Fruit fly (Drosophila melanogaster) whole organism, embryonic: ENCODE data around the gene vkg.
A peak's percentile ranks its signal among the peaks of the same experiment; 100 is the strongest.

ENCODE experiments used
- Bdp1 ChIP-seq: fragments of 200-800 bp; sonication (Bioruptor generic); optimal IDR thresholded peaks from 3 replicates; lab custom pipeline; 2016; ENCODE audit warnings: missing biosample characterization, missing genetic modification characterization
- CG10147 ChIP-seq: fragments of 200-800 bp; sonication (Bioruptor generic); optimal IDR thresholded peaks from 2 replicates; lab custom pipeline; 2019; ENCODE audit warnings: missing biosample characterization, mild to moderate bottlenecking, missing genetic modification characterization, moderate library complexity
- CG10267 ChIP-seq: fragments of 200-800 bp; sonication (Bioruptor generic); optimal IDR thresholded peaks from 2 replicates; lab custom pipeline; 2018; ENCODE audit warnings: missing biosample characterization, mild to moderate bottlenecking, missing genetic modification characterization, moderate library complexity
- CG13123 ChIP-seq: fragments of 200-800 bp; sonication (Bioruptor generic); optimal IDR thresholded peaks from 2 replicates; lab custom pipeline; 2016; ENCODE audit warnings: missing biosample characterization, missing genetic modification characterization
- CG13775 ChIP-seq: fragments of 200-800 bp; sonication (Bioruptor generic); optimal IDR thresholded peaks from 3 replicates; lab custom pipeline; 2017; ENCODE audit warnings: missing biosample characterization, mild to moderate bottlenecking, missing genetic modification characterization
- CG14860 ChIP-seq: fragments of 200-800 bp; sonication (Bioruptor generic); IDR thresholded peaks from 3 replicates; pipeline ENCODE4 v1.3.6; 2022; ENCODE audit warnings: missing biosample characterization, missing genetic modification characterization; ENCODE audit not compliant: partially characterized antibody
- CG15601 ChIP-seq: fragments of 200-800 bp; sonication (Bioruptor generic); optimal IDR thresholded peaks from 3 replicates; lab custom pipeline; 2019; ENCODE audit warnings: missing biosample characterization, mild to moderate bottlenecking, missing genetic modification characterization, moderate library complexity
- CG17612 ChIP-seq: fragments of 200-800 bp; sonication (Bioruptor generic); IDR thresholded peaks from 2 replicates; pipeline ENCODE4 v1.3.6; 2022; ENCODE audit warnings: missing biosample characterization, missing genetic modification characterization
- CG18011 ChIP-seq: fragments of 200-800 bp; sonication (Bioruptor generic); optimal IDR thresholded peaks from 2 replicates; lab custom pipeline; 2017; ENCODE audit warnings: missing biosample characterization, missing genetic modification characterization, mild to moderate bottlenecking, moderate library complexity, missing genotype
- CG2120 ChIP-seq: fragments of 200-800 bp; sonication (Bioruptor generic); optimal IDR thresholded peaks from 3 replicates; lab custom pipeline; 2016; ENCODE audit warnings: missing biosample characterization, missing genetic modification characterization
- CG2712 ChIP-seq: fragments of 200-800 bp; optimal IDR thresholded peaks from 3 replicates; lab custom pipeline; 2019; ENCODE audit warnings: missing biosample characterization, mild to moderate bottlenecking, missing genetic modification characterization, moderate library complexity
- CG3726 ChIP-seq: fragments of 200-800 bp; sonication (Bioruptor generic); IDR thresholded peaks from 3 replicates; pipeline ENCODE4, ENCODE4 v1.3.6; 2022; ENCODE audit warnings: missing biosample characterization, missing genetic modification characterization
- CG42726 ChIP-seq: fragments of 200-800 bp; sonication (Bioruptor generic); IDR thresholded peaks from 2 replicates; pipeline ENCODE4 v1.3.6; 2022; ENCODE audit warnings: missing biosample characterization, missing genetic modification characterization; ENCODE audit not compliant: partially characterized antibody
- CG4707 ChIP-seq: fragments of 200-800 bp; sonication (Bioruptor generic); optimal IDR thresholded peaks from 2 replicates; lab custom pipeline; 2018; ENCODE audit warnings: missing biosample characterization, mild to moderate bottlenecking, missing genetic modification characterization, moderate library complexity
- CG4854 ChIP-seq: fragments of 200-800 bp; sonication (Bioruptor generic); optimal IDR thresholded peaks from 2 replicates; lab custom pipeline; 2016; ENCODE audit warnings: missing biosample characterization, missing genetic modification characterization, inconsistent platforms
- CG5953 ChIP-seq: fragments of 200-800 bp; sonication (Bioruptor generic); IDR thresholded peaks from 2 replicates; pipeline ENCODE4 v1.3.6; 2022; ENCODE audit warnings: missing biosample characterization, missing genetic modification characterization
- CG7271 ChIP-seq: fragments of 200-800 bp; sonication (Bioruptor generic); optimal IDR thresholded peaks from 2 replicates; lab custom pipeline; 2018; ENCODE audit warnings: missing biosample characterization, mild to moderate bottlenecking, missing genetic modification characterization, moderate library complexity
- D19A ChIP-seq: fragments of 200-800 bp; optimal IDR thresholded peaks from 3 replicates; lab custom pipeline; 2019; ENCODE audit warnings: missing biosample characterization, mild to moderate bottlenecking, missing genetic modification characterization, moderate library complexity
- Deaf1 ChIP-seq: fragments of 200-800 bp; optimal IDR thresholded peaks from 3 replicates; lab custom pipeline; 2019; ENCODE audit warnings: missing biosample characterization, mild to moderate bottlenecking, missing genetic modification characterization, moderate library complexity
- Eip74EF ChIP-seq, 2 experiments: fragments of 200-800 bp in 1 of 2; fragments of >200 bp in 1 of 2; sonication (Bioruptor generic) in 1 of 2; optimal IDR thresholded peaks; 2 replicates each; lab custom pipeline; 2017 to 2019; ENCODE audit warnings: missing biosample characterization in 2 of 2, missing genetic modification characterization in 2 of 2, mild to moderate bottlenecking in 1 of 2, moderate library complexity in 1 of 2
- HLH3B ChIP-seq: fragments of 200-800 bp; sonication (Bioruptor generic); IDR thresholded peaks from 2 replicates; pipeline ENCODE4 v1.3.6; 2022; ENCODE audit warnings: missing biosample characterization, missing genetic modification characterization
- Hmx ChIP-seq: fragments of 200-800 bp; sonication (Bioruptor generic); optimal IDR thresholded peaks from 2 replicates; lab custom pipeline; 2016; ENCODE audit warnings: missing biosample characterization, missing genetic modification characterization
- Hr51 ChIP-seq, 2 experiments: fragments of 200-800 bp; sonication (Bioruptor generic); optimal IDR thresholded peaks; 2 replicates in 1 of 2; 3 replicates in 1 of 2; lab custom pipeline; 2016 to 2018; ENCODE audit warnings: missing biosample characterization in 2 of 2, missing genetic modification characterization in 2 of 2, mild to moderate bottlenecking in 1 of 2, moderate library complexity in 1 of 2
- Poxn ChIP-seq: fragments of 200-800 bp; sonication (Bioruptor generic); IDR thresholded peaks from 2 replicates; pipeline ENCODE4 v1.3.6; 2022; ENCODE audit warnings: missing biosample characterization, missing genetic modification characterization
- Ptx1 ChIP-seq: fragments of 200-800 bp; sonication (Bioruptor generic); IDR thresholded peaks from 2 replicates; pipeline ENCODE4 v1.3.6; 2022; ENCODE audit warnings: missing biosample characterization, missing genetic modification characterization
- Sin3A ChIP-seq: fragments of >200 bp; optimal IDR thresholded peaks from 2 replicates; lab custom pipeline; 2018
- Spps ChIP-seq: fragments of 200-800 bp; sonication (Bioruptor generic); optimal IDR thresholded peaks from 2 replicates; lab custom pipeline; 2018; ENCODE audit warnings: missing biosample characterization, mild to moderate bottlenecking, missing genetic modification characterization
- TFAM ChIP-seq: fragments of 200-800 bp; sonication (Bioruptor generic); optimal IDR thresholded peaks from 2 replicates; lab custom pipeline; 2017; ENCODE audit warnings: missing biosample characterization, missing genetic modification characterization, inconsistent platforms
- Tbp ChIP-seq: fragments of >200 bp; optimal IDR thresholded peaks from 2 replicates; lab custom pipeline; 2018; ENCODE audit warnings: missing biosample characterization, missing genetic modification characterization
- Trl ChIP-seq, 3 experiments: fragments of >200 bp in 2 of 3; fragments of 200-800 bp in 1 of 3; sonication (Bioruptor generic) in 1 of 3; optimal IDR thresholded peaks; 2 replicates in 1 of 3; 3 replicates in 2 of 3; lab custom pipeline; 2016 to 2017; ENCODE audit warnings: missing biosample characterization in 1 of 3, missing genetic modification characterization in 1 of 3
- aop ChIP-seq: fragments of 200-800 bp; sonication (Bioruptor generic); IDR thresholded peaks from 2 replicates; pipeline ENCODE4 v1.3.6; 2022; ENCODE audit warnings: missing biosample characterization, missing genetic modification characterization
- ash1 ChIP-seq: fragments of 200-800 bp; sonication (Bioruptor generic); optimal IDR thresholded peaks from 2 replicates; lab custom pipeline; 2018; ENCODE audit warnings: missing biosample characterization, mild to moderate bottlenecking, missing genetic modification characterization
- az2 ChIP-seq: fragments of 200-800 bp; sonication (Bioruptor generic); optimal IDR thresholded peaks from 3 replicates; lab custom pipeline; 2016; ENCODE audit warnings: missing biosample characterization, missing genetic modification characterization
- bigmax ChIP-seq: fragments of 200-800 bp; sonication (Bioruptor generic); optimal IDR thresholded peaks from 2 replicates; lab custom pipeline; 2018; ENCODE audit warnings: missing biosample characterization, mild to moderate bottlenecking, missing genetic modification characterization
- danr ChIP-seq: fragments of 200-800 bp; sonication (Bioruptor generic); IDR thresholded peaks from 2 replicates; pipeline ENCODE4 v1.3.6; 2022; ENCODE audit warnings: missing biosample characterization, missing genetic modification characterization
- fd102C ChIP-seq: fragments of 200-800 bp; sonication (Bioruptor generic); optimal IDR thresholded peaks from 2 replicates; lab custom pipeline; 2018; ENCODE audit warnings: missing biosample characterization, mild to moderate bottlenecking, missing genetic modification characterization, moderate library complexity
- gro ChIP-seq: fragments of 200-800 bp; sonication (Bioruptor generic); optimal IDR thresholded peaks from 2 replicates; lab custom pipeline; 2016; ENCODE audit warnings: missing biosample characterization, missing genetic modification characterization
- kay ChIP-seq: fragments of 200-800 bp; sonication (Bioruptor generic); optimal IDR thresholded peaks from 2 replicates; lab custom pipeline; 2016; ENCODE audit warnings: missing biosample characterization, missing genetic modification characterization
- lov ChIP-seq, 2 experiments: fragments of 200-800 bp in 1 of 2; fragments of >200 bp in 1 of 2; sonication (Bioruptor generic) in 1 of 2; IDR thresholded peaks in 1 of 2; optimal IDR thresholded peaks in 1 of 2; 2 replicates in 1 of 2; 3 replicates in 1 of 2; pipeline versions ENCODE4 v1.3.6 to Lab custom; 2017 to 2022; ENCODE audit warnings: missing biosample characterization in 1 of 2, missing genetic modification characterization in 1 of 2
- maf-S ChIP-seq: fragments of 200-800 bp; sonication (Bioruptor generic); optimal IDR thresholded peaks from 2 replicates; lab custom pipeline; 2016; ENCODE audit warnings: missing biosample characterization, missing genetic modification characterization
- otp ChIP-seq: fragments of 200-800 bp; sonication (Bioruptor generic); IDR thresholded peaks from 3 replicates; pipeline ENCODE4, ENCODE4 v1.3.6; 2022; ENCODE audit warnings: missing biosample characterization, missing genetic modification characterization
- pho ChIP-seq: fragments of 200-800 bp; sonication (Bioruptor generic); optimal IDR thresholded peaks from 2 replicates; lab custom pipeline; 2016; ENCODE audit warnings: missing biosample characterization, missing genetic modification characterization
- pita ChIP-seq: fragments of 200-800 bp; sonication (Bioruptor generic); optimal IDR thresholded peaks from 2 replicates; lab custom pipeline; 2017; ENCODE audit warnings: missing biosample characterization, mild to moderate bottlenecking, missing genetic modification characterization
- seq ChIP-seq: fragments of 200-800 bp; sonication (Bioruptor generic); IDR thresholded peaks from 2 replicates; pipeline ENCODE4 v1.3.6; 2022; ENCODE audit warnings: missing biosample characterization, missing genetic modification characterization
- slp2 ChIP-seq: fragments of 200-800 bp; sonication (Bioruptor generic); optimal IDR thresholded peaks from 2 replicates; lab custom pipeline; 2016; ENCODE audit warnings: missing biosample characterization, missing genetic modification characterization
- toy ChIP-seq: fragments of 200-800 bp; sonication (Bioruptor generic); IDR thresholded peaks from 2 replicates; pipeline ENCODE4 v1.3.6; 2022; ENCODE audit warnings: missing biosample characterization, missing genetic modification characterization
- vnd ChIP-seq: fragments of 200-800 bp; sonication (Bioruptor generic); IDR thresholded peaks from 3 replicates; pipeline ENCODE4 v1.3.6; 2022; ENCODE audit warnings: missing biosample characterization, missing genetic modification characterization; ENCODE audit not compliant: partially characterized antibody
- zen2 ChIP-seq: fragments of 200-800 bp; sonication (Bioruptor generic); IDR thresholded peaks from 3 replicates; pipeline ENCODE4 v1.3.6; 2022; ENCODE audit warnings: missing biosample characterization, missing genetic modification characterization; ENCODE audit not compliant: partially characterized antibody
- zfh2 ChIP-seq: fragments of 200-800 bp; sonication (Bioruptor generic); optimal IDR thresholded peaks from 2 replicates; lab custom pipeline; 2016; ENCODE audit warnings: missing biosample characterization, missing genetic modification characterization

vkg gene

DNA sequence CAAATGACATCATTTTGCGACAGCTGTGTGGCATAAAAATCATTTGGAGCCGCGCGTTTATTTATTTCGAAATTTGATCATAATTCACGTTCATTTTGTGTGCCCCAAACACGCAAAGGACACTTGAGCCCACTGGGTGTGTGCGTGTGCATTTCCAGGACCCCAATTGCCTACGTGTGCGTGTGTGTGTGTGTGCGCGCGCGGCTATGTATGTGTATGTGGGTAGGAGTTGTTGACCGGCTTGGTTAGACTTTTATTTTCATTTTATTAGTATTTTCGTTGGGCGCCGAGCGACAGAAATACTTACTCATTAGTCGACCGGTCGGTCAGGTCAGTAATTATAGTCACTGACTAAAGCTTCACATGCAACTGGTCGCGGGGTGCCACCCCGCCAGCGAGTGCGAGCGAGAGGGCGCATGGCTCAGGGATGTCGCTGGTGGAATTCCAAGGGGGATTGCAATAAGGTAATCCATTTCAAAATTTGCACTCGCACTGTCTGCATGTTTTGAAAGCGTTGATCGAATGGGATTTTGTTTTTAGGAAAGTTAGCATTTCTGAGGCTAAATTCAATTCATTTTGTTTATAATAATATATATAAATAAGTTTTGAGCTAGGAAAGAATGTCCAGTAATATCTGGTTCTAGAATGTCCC, 15.6 kb upstream of the vkg start (continued):
- TF ChIP-seq TFAM (GFP tag; lab: Kevin White, UChicago) (no peak), CG13775 (GFP tag; lab: Kevin White, UChicago) (peak; percentile 46), fd102C (GFP tag; lab: Kevin White, UChicago) (no peak), Deaf1 (no peak), CG10147 (no peak), CG14860 (GFP tag; lab: Robert Waterston, UW) (0 out of 3 replicates have a peak, but pooled peaks have one; percentile 1), Sin3A (lab: Kevin White, UChicago) (no peak), Poxn (GFP tag; lab: Robert Waterston, UW) (no peak), HLH3B (peak; percentile 43; the same call in 1 of the 2 replicates), CG4707 (GFP tag; lab: Kevin White, UChicago) (no peak), CG15601 (tag; lab: Kevin White, UChicago) (peak; percentile 4), CG3726 (GFP tag; lab: Robert Waterston, UW) (no peak), ash1 (no peak), CG42726 (no peak), toy (GFP tag; lab: Robert Waterston, UW) (no peak), pho (GFP tag; lab: Kevin White, UChicago) (peak; percentile 23), bigmax (GFP tag; lab: Kevin White, UChicago) (no peak), zen2 (no peak), slp2 (GFP tag; lab: Kevin White, UChicago) (no peak), danr (no peak), CG13123 (GFP tag; lab: Kevin White, UChicago) (no peak), maf-S (peak; percentile 7), Tbp (GFP tag; lab: Kevin White, UChicago) (no peak), CG5953 (GFP tag; lab: Robert Waterston, UW) (no peak), Hr51 (GFP tag; optimal IDR thresholded peaks at IDR 0.05; lab: Kevin White, UChicago) (peak in 1 of 2 experiments; percentile 45), az2 (GFP tag; lab: Kevin White, UChicago) (peak; percentile 53), Eip74EF (GFP tag; optimal IDR thresholded peaks at IDR 0.05; lab: Kevin White, UChicago) (no peak), CG18011 (no peak), vnd (GFP tag; lab: Robert Waterston, UW) (no peak), CG10267 (no peak), pita (GFP tag; lab: Kevin White, UChicago) (no peak), Ptx1 (GFP tag; lab: Robert Waterston, UW) (peak; percentile 64; the same call in 1 of the 2 replicates), kay (GFP tag; lab: Kevin White, UChicago) (no peak), Spps (tag; lab: Kevin White, UChicago) (no peak), gro (no peak), D19A (tag; lab: Kevin White, UChicago) (no peak), Hmx (GFP tag; lab: Kevin White, UChicago) (no peak), otp (GFP tag; lab: Robert Waterston, UW) (peak; percentile 33; the same call in 1 of the 3 replicates), Trl (optimal IDR thresholded peaks at IDR 0.05; lab: Kevin White, UChicago) (no peak), Trl (GFP tag; optimal IDR thresholded peaks at IDR 0.05; lab: Kevin White, UChicago) (peak; percentile 46), zfh2 (GFP tag; lab: Kevin White, UChicago) (peak; percentile 37), Bdp1 (GFP tag; lab: Kevin White, UChicago) (no peak), lov (optimal IDR thresholded peaks at IDR 0.05; lab: Kevin White, UChicago) (no peak), lov (GFP tag; IDR thresholded peaks at IDR 0.05; lab: Robert Waterston, UW) (no peak), CG2120 (GFP tag; lab: Kevin White, UChicago) (peak; percentile 53), CG2712 (peak; percentile 40), CG4854 (GFP tag; lab: Kevin White, UChicago) (no peak), aop (GFP tag; lab: Robert Waterston, UW) (no peak), seq (GFP tag; lab: Robert Waterston, UW) (peak; percentile 57), CG17612 (GFP tag; lab: Robert Waterston, UW) (0 out of 2 replicates have a peak, but pooled peaks have one; percentile 41), CG7271 (tag; lab: Kevin White, UChicago) (no peak)
